Worm (Caenorhabditis elegans): ENCODE data around the gene C50B6.1.

The C50B6.1 gene

DNA sequence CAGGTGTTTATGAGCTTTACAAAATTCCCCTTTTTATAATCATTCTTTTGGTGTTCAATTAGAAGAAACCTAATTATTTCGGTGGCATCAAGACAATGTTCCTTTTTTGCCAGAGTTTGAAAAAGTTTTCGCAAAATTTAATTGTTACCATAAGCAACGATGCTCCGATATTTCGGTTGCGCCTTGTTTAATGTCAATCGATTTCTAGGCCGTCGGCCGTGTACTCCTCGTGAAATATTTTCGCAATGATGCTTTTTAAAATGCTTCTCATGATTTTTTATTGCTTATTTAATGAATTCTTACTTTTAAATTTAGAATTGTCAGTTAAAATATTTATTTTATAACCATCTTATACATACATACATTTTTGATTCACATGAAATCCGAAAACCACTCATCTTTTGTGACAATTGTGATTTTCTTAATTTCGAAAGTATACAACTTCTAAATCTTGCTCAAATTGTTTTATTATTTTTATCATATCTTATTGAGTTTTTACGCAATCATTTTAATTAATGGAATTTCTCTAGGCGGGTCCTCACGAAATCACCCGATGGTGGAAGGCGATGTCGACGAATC is 4.4 kb downstream of the C50B6.1 start, which contains the start of gene C50B6.3 (continued):
- TF ChIP-seq unc-130 (tag; optimal IDR thresholded peaks at IDR 0.05): peak; percentile 84
- peak in 1 of 2 experiments; percentile 97 for TF ChIP-seq ztf-11 (tag; optimal IDR thresholded peaks at IDR 0.05)
- no peak for TF ChIP-seq hpl-2 (GFP tag; optimal IDR thresholded peaks at IDR 0.05)
- TF ChIP-seq lir-3 (tag; optimal IDR thresholded peaks at IDR 0.05; ENCODE audit: poor library complexity): peak; percentile 97
- TF ChIP-seq lin-13 (GFP tag; optimal IDR thresholded peaks at IDR 0.05): peak; percentile 79

DNA sequence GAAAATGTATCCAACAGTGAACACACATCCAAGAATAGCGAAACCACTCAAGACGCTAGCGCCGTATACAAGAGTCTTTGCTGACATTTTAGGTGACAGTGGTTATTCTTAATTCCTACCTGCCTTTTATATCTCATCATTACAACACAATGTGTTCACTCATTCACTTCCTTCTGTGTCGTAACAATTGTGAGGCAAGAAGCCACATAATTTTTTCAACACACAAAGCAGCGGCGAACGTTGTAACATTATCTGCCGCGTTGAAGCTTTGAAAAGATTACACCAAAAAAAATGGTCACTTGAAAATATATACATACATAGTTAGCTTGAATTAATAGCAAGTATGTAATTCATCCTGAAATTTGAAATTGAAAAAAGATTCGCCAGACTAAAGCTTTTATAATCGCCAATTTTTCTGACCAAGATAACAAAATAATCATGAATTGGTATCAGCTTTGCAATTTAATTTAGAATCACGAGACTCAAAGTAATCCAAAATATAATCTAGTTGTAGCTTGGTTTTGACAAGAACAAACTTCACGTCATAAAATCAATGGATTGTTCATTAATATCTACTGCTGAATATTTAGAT is 9.3 kb downstream of the C50B6.1 start, which contains the start of the genes col-161 and srh-18:
TSS of gene col-161 (minus strand) at position 101 of the 592 bp plus-strand sequence.
TSS of gene srh-18 (plus strand) at position 542 of the 592 bp plus-strand sequence.
- TF ChIP-seq nhr-11 (tag; optimal IDR thresholded peaks at IDR 0.05) (peak; percentile 17), irx-1 (tag; optimal IDR thresholded peaks at IDR 0.05) (no peak)

- TF ChIP-seq efl-1 (optimal IDR thresholded peaks at IDR 0.05): no peak
- TF ChIP-seq efl-1 (GFP tag; optimal IDR thresholded peaks at IDR 0.05 in 1 of 2): peak in 1 of 2 experiments; percentile 20
- no peak for TF ChIP-seq nhr-19 (GFP tag; conservative IDR thresholded peaks at IDR 0.05)
- TF ChIP-seq ceh-63 (GFP tag; optimal IDR thresholded peaks at IDR 0.05): no peak
Observed at ce11 chrV:13320676-13321075, 12.0 kb downstream of the C50B6.1 start, which contains the start of gene srh-15. Gene srh-15, plus strand, starts transcription at chrV:13320976.

- TF ChIP-seq efl-1 (optimal IDR thresholded peaks at IDR 0.05): no peak
- TF ChIP-seq efl-1 (GFP tag; optimal IDR thresholded peaks at IDR 0.05 in 1 of 2): no peak
- TF ChIP-seq elt-2 (tag; optimal IDR thresholded peaks at IDR 0.05): peak; percentile 17
Observed at ce11 chrV:13324933-13325760, 16.4 kb downstream of the C50B6.1 start, which contains the start of gene C50B6.7. Gene C50B6.7, minus strand, starts transcription at chrV:13324983.

ce11 chrV:13327463-13327862 is 18.7 kb downstream of the C50B6.1 start, which contains the start of gene str-37:
Gene str-37, plus strand, starts transcription at chrV:13327763.
- TF ChIP-seq zag-1 (tag; optimal IDR thresholded peaks at IDR 0.05): no peak
- no peak for TF ChIP-seq lin-35 (GFP tag; optimal IDR thresholded peaks at IDR 0.05)
- no peak for TF ChIP-seq sox-4 (tag; optimal IDR thresholded peaks at IDR 0.05)
- TF ChIP-seq hlh-4 (tag; optimal IDR thresholded peaks at IDR 0.05): no peak
- no peak for TF ChIP-seq tlp-1 (tag; optimal IDR thresholded peaks at IDR 0.05)
- no peak for TF ChIP-seq ama-1 (optimal IDR thresholded peaks at IDR 0.05)
- TF ChIP-seq mef-2 (tag; optimal IDR thresholded peaks at IDR 0.05): no peak
- TF ChIP-seq ets-5 (GFP tag; IDR thresholded peaks at IDR 0.05): no peak
- TF ChIP-seq nhr-84 (tag; optimal IDR thresholded peaks at IDR 0.05): no peak
- no peak for TF ChIP-seq nhr-237 (tag; optimal IDR thresholded peaks at IDR 0.05)
- TF ChIP-seq fkh-8 (tag; optimal IDR thresholded peaks at IDR 0.05): no peak
- no peak for TF ChIP-seq nhr-71 (tag; optimal IDR thresholded peaks at IDR 0.05)
- TF ChIP-seq lsy-2 (tag; optimal IDR thresholded peaks at IDR 0.05): no peak

- TF ChIP-seq ztf-11 (tag; optimal IDR thresholded peaks at IDR 0.05) (no peak), ceh-8 (GFP tag; optimal IDR thresholded peaks at IDR 0.05) (no peak), nhr-90 (tag; optimal IDR thresholded peaks at IDR 0.05; ENCODE audit: poor library complexity) (no peak), ceh-63 (GFP tag; optimal IDR thresholded peaks at IDR 0.05) (no peak), zip-4 (GFP tag; optimal IDR thresholded peaks at IDR 0.05) (no peak), lin-39 (tag; optimal IDR thresholded peaks at IDR 0.05) (no peak), lsy-2 (tag; optimal IDR thresholded peaks at IDR 0.05) (no peak), unc-86 (tag; optimal IDR thresholded peaks at IDR 0.05) (no peak), unc-62 (GFP tag; optimal IDR thresholded peaks at IDR 0.05) (no peak), ceh-82 (tag; optimal IDR thresholded peaks at IDR 0.05) (no peak)
Observed at ce11 chrV:13330919-13331318, 22.2 kb downstream of the C50B6.1 start, which contains the start of gene nhr-129. Gene nhr-129, minus strand, starts transcription at chrV:13331019.
